Fruit fly (Drosophila melanogaster): Measurements from ENCODE around the gene CG31673.

Gene CG31673

dm6 chr2L:20829755-20830396 lies 467 bp downstream of the CG31673 start (continued):
- TF ChIP-seq tgo (GFP tag; IDR thresholded peaks at IDR 0.05) (no peak), E2f2 (GFP tag; IDR thresholded peaks at IDR 0.05) (no peak), CG2120 (GFP tag; optimal IDR thresholded peaks at IDR 0.05) (peak; percentile 9), CG9727 (GFP tag; optimal IDR thresholded peaks at IDR 0.05) (no peak), so (GFP tag; IDR thresholded peaks at IDR 0.05) (0 out of 3 replicates have a peak, but pooled peaks have one; percentile 42), CG11560 (tag; IDR thresholded peaks at IDR 0.05) (no peak), NFAT (GFP tag; IDR thresholded peaks at IDR 0.05) (no peak), CG9797 (GFP tag; optimal IDR thresholded peaks at IDR 0.05) (no peak), lab (GFP tag; optimal IDR thresholded peaks at IDR 0.05) (peak; percentile 39), exex (tag; optimal IDR thresholded peaks at IDR 0.05) (peak; percentile 17), sob (GFP tag; IDR thresholded peaks at IDR 0.05) (peak; percentile 9; the same call in 1 of the 2 replicates), dysf (GFP tag; IDR thresholded peaks at IDR 0.05) (peak; percentile 13; the same call in 1 of the 3 replicates), NK7.1 (GFP tag; optimal IDR thresholded peaks at IDR 0.05) (no peak), CG13894 (tag; optimal IDR thresholded peaks at IDR 0.05) (peak; percentile 18), CG12769 (tag; optimal IDR thresholded peaks at IDR 0.05) (no peak), twi (tag; optimal IDR thresholded peaks at IDR 0.05) (no peak), prd (optimal IDR thresholded peaks at IDR 0.05) (no peak), prd (GFP tag; IDR thresholded peaks at IDR 0.05) (no peak)

- no peak for TF ChIP-seq btn (GFP tag; optimal IDR thresholded peaks at IDR 0.05)
- peak; percentile 39 for TF ChIP-seq CG17385 (GFP tag; optimal IDR thresholded peaks at IDR 0.05)
- peak; percentile 61 for TF ChIP-seq CG13296 (GFP tag; optimal IDR thresholded peaks at IDR 0.05)
- TF ChIP-seq Bdp1 (GFP tag; optimal IDR thresholded peaks at IDR 0.05), result no peak
- peak; percentile 13; the same call in 1 of the 2 replicates for TF ChIP-seq NFAT (GFP tag; IDR thresholded peaks at IDR 0.05)
- no peak for TF ChIP-seq Hey (tag; optimal IDR thresholded peaks at IDR 0.05)
- no peak for TF ChIP-seq MTF-1 (GFP tag; optimal IDR thresholded peaks at IDR 0.05; ENCODE audit: borderline replicate concordance)
- TF ChIP-seq Fer1 (GFP tag; optimal IDR thresholded peaks at IDR 0.05), result peak; percentile 24
- peak; percentile 47 to 81 for TF ChIP-seq Trl (optimal IDR thresholded peaks at IDR 0.05)
- TF ChIP-seq Trl (GFP tag; optimal IDR thresholded peaks at IDR 0.05), result no peak
- no peak for TF ChIP-seq nerfin-1 (tag; optimal IDR thresholded peaks at IDR 0.05)
- TF ChIP-seq CG17359 (tag; optimal IDR thresholded peaks at IDR 0.05), result peak; percentile 20
- peak; percentile 11 for TF ChIP-seq CG15514 (GFP tag; optimal IDR thresholded peaks at IDR 0.05)
- TF ChIP-seq CG15601 (tag; optimal IDR thresholded peaks at IDR 0.05), result peak; percentile 6
- no peak for TF ChIP-seq emc (GFP tag; optimal IDR thresholded peaks at IDR 0.05)
- peak; percentile 28 for TF ChIP-seq grn (GFP tag; optimal IDR thresholded peaks at IDR 0.05)
- TF ChIP-seq gro (GFP tag; optimal IDR thresholded peaks at IDR 0.05), result peak; percentile 47
- peak; percentile 51 for TF ChIP-seq vvl (GFP tag; IDR thresholded peaks at IDR 0.05)
- peak; percentile 96 for TF ChIP-seq CG3163 (GFP tag; optimal IDR thresholded peaks at IDR 0.05)
- peak; percentile 51 for TF ChIP-seq Jarid2 (GFP tag; optimal IDR thresholded peaks at IDR 0.05)
- TF ChIP-seq bbx (GFP tag; IDR thresholded peaks at IDR 0.05; ENCODE audit: partially characterized antibody), result no peak; the same call in 1 of the 2 replicates
- TF ChIP-seq Nf-YC (tag; optimal IDR thresholded peaks at IDR 0.05), result peak; percentile 31
- no peak for TF ChIP-seq wek (GFP tag; optimal IDR thresholded peaks at IDR 0.05)
- no peak for TF ChIP-seq NC2β (GFP tag; optimal IDR thresholded peaks at IDR 0.05)
- peak; percentile 1 for TF ChIP-seq CG17568 (GFP tag; optimal IDR thresholded peaks at IDR 0.05)
- no peak for TF ChIP-seq bowl (GFP tag; IDR thresholded peaks at IDR 0.05)
- peak; percentile 11 for TF ChIP-seq BtbVII (GFP tag; optimal IDR thresholded peaks at IDR 0.05)
- no peak for TF ChIP-seq CG12659 (GFP tag; optimal IDR thresholded peaks at IDR 0.05)
- peak in 1 of 2 experiments; percentile 59 for TF ChIP-seq eve (GFP tag; optimal IDR thresholded peaks at IDR 0.05)
- no peak for TF ChIP-seq CG3995 (GFP tag; optimal IDR thresholded peaks at IDR 0.05)
- TF ChIP-seq pho (GFP tag; optimal IDR thresholded peaks at IDR 0.05), result no peak
- no peak for TF ChIP-seq CG8359 (GFP tag; optimal IDR thresholded peaks at IDR 0.05; ENCODE audit: borderline replicate concordance)
- peak; percentile 35 for TF ChIP-seq caup (GFP tag; optimal IDR thresholded peaks at IDR 0.05; ENCODE audit: severe bottlenecking)
Measured at dm6 chr2L:20831060-20831459, 1.7 kb downstream of the CG31673 start, which contains the start of gene CG31674. TSS of gene CG31674 (plus strand) at chr2L:20831262.

Measured in whole organism, embryonic.